Fruit fly (Drosophila melanogaster) whole organism, wandering third instar larva: ENCODE measurements around the gene ND-51.

ENCODE experiments used
- Abd-B ChIP-seq: fragments of >200 bp; optimal IDR thresholded peaks from 2 replicates; lab custom pipeline; 2017; ENCODE audit warnings: missing biosample characterization, missing genetic modification characterization
- CG32264 ChIP-seq: fragments of 200-800 bp; sonication (Bioruptor generic); optimal IDR thresholded peaks from 2 replicates; lab custom pipeline; 2016; ENCODE audit warnings: missing biosample characterization, missing genetic modification characterization
- CG9705 ChIP-seq: fragments of 200-800 bp; sonication (Bioruptor generic); optimal IDR thresholded peaks from 2 replicates; lab custom pipeline; 2018; ENCODE audit warnings: missing biosample characterization, mild to moderate bottlenecking, missing genetic modification characterization
- CrebA ChIP-seq: fragments of 200-800 bp; sonication (Bioruptor generic); optimal IDR thresholded peaks from 2 replicates; lab custom pipeline; 2016; ENCODE audit warnings: missing biosample characterization, mild to moderate bottlenecking, missing genetic modification characterization, borderline replicate concordance
- Dfd ChIP-seq: fragments of >200 bp; optimal IDR thresholded peaks from 2 replicates; lab custom pipeline; 2017; ENCODE audit warnings: missing biosample characterization, missing genetic modification characterization
- Dif ChIP-seq: fragments of 200-275, 200-300 bp; sonication (Bioruptor generic); optimal IDR thresholded peaks from 2 replicates; lab custom pipeline; 2018; ENCODE audit warnings: missing biosample characterization, missing genetic modification characterization; ENCODE audit not compliant: partially characterized antibody
- GATAd ChIP-seq: sonication (Bioruptor generic); optimal IDR thresholded peaks from 2 replicates; lab custom pipeline; 2016; ENCODE audit warnings: missing biosample characterization, missing genetic modification characterization
- HLH106 ChIP-seq: fragments of 200-800 bp; optimal IDR thresholded peaks from 3 replicates; lab custom pipeline; 2019; ENCODE audit warnings: missing biosample characterization, mild to moderate bottlenecking, missing genetic modification characterization, moderate library complexity
- Hnf4 ChIP-seq: fragments of 200-800 bp; sonication (Bioruptor generic); optimal IDR thresholded peaks from 2 replicates; lab custom pipeline; 2016; ENCODE audit warnings: missing biosample characterization, mild to moderate bottlenecking, missing genetic modification characterization
- Hr78 ChIP-seq: fragments of >200 bp; optimal IDR thresholded peaks from 2 replicates; lab custom pipeline; 2017; ENCODE audit warnings: missing biosample characterization, missing genetic modification characterization
- Hr83 ChIP-seq: fragments of 200-300 bp; sonication (Bioruptor generic); optimal IDR thresholded peaks from 2 replicates; lab custom pipeline; 2016; ENCODE audit warnings: missing biosample characterization, mild to moderate bottlenecking, missing genetic modification characterization, moderate library complexity; ENCODE audit not compliant: poor library complexity, severe bottlenecking
- Jra ChIP-seq: sonication (Bioruptor generic); optimal IDR thresholded peaks from 2 replicates; lab custom pipeline; 2016; ENCODE audit warnings: missing biosample characterization, missing genetic modification characterization
- Mio ChIP-seq: sonication (Bioruptor generic); optimal IDR thresholded peaks from 2 replicates; lab custom pipeline; 2016; ENCODE audit warnings: missing biosample characterization, missing genetic modification characterization
- Myc ChIP-seq: fragments of >200 bp; optimal IDR thresholded peaks from 2 replicates; lab custom pipeline; 2017
- N ChIP-seq: fragments of >200 bp; optimal IDR thresholded peaks from 2 replicates; lab custom pipeline; 2018; ENCODE audit warnings: missing biosample characterization, missing external identifiers, missing genetic modification characterization
- OdsH ChIP-seq: fragments of 200-800 bp; sonication (Bioruptor generic); optimal IDR thresholded peaks from 2 replicates; lab custom pipeline; 2016; ENCODE audit warnings: missing biosample characterization, mild to moderate bottlenecking, missing genetic modification characterization
- Rel ChIP-seq, 2 experiments: fragments of 200-800 bp; sonication (Bioruptor generic) in 1 of 2; optimal IDR thresholded peaks; 2 replicates in 1 of 2; 3 replicates in 1 of 2; lab custom pipeline; 2016 to 2019; ENCODE audit warnings: mild to moderate bottlenecking in 2 of 2, missing biosample characterization in 2 of 2, missing genetic modification characterization in 2 of 2, moderate library complexity in 1 of 2
- Sp1 ChIP-seq: fragments of 200-800 bp; sonication (Bioruptor generic); optimal IDR thresholded peaks from 3 replicates; lab custom pipeline; 2019; ENCODE audit warnings: missing biosample characterization, mild to moderate bottlenecking, missing genetic modification characterization, moderate library complexity
- Vsx2 ChIP-seq: fragments of 200-300, 225-300 bp; sonication (Bioruptor generic); optimal IDR thresholded peaks from 2 replicates; lab custom pipeline; 2018; ENCODE audit warnings: missing biosample characterization, missing genetic modification characterization; ENCODE audit not compliant: partially characterized antibody
- br ChIP-seq: fragments of 200-800 bp; sonication (Bioruptor generic); optimal IDR thresholded peaks from 2 replicates; lab custom pipeline; 2016; ENCODE audit warnings: missing biosample characterization, missing genetic modification characterization
- brk ChIP-seq: fragments of 200-800 bp; sonication (Bioruptor generic); optimal IDR thresholded peaks from 2 replicates; lab custom pipeline; 2016; ENCODE audit warnings: missing biosample characterization, mild to moderate bottlenecking, missing genetic modification characterization
- dl ChIP-seq, 2 experiments: fragments of 175-275, 200-275 bp in 1 of 2; fragments of 200-275 bp in 1 of 2; sonication (Bioruptor generic); optimal IDR thresholded peaks; lab custom pipeline; 2018; ENCODE audit warnings: mild to moderate bottlenecking in 2 of 2, missing biosample characterization in 2 of 2, missing genetic modification characterization in 2 of 2, moderate library complexity in 2 of 2; ENCODE audit not compliant: partially characterized antibody in 2 of 2, insufficient read depth in 1 of 2
- dmrt93B ChIP-seq: fragments of 200-800 bp; sonication (Bioruptor generic); optimal IDR thresholded peaks from 2 replicates; lab custom pipeline; 2018; ENCODE audit warnings: missing biosample characterization, mild to moderate bottlenecking, missing genetic modification characterization
- dsf ChIP-seq: sonication (Bioruptor generic); optimal IDR thresholded peaks from 2 replicates; lab custom pipeline; 2016; ENCODE audit warnings: missing biosample characterization, missing genetic modification characterization, borderline replicate concordance
- foxo ChIP-seq, 2 experiments: fragments of 200-800 bp; sonication (Bioruptor generic); optimal IDR thresholded peaks; 2 replicates in 1 of 2; 3 replicates in 1 of 2; lab custom pipeline; 2016 to 2017; ENCODE audit warnings: missing biosample characterization in 2 of 2, missing genetic modification characterization in 2 of 2
- fru ChIP-seq: fragments of 200-800 bp; sonication (Bioruptor generic); optimal IDR thresholded peaks from 3 replicates; lab custom pipeline; 2016; ENCODE audit warnings: missing biosample characterization, mild to moderate bottlenecking, missing genetic modification characterization
- h ChIP-seq: fragments of 200-800 bp; sonication (Bioruptor generic); optimal IDR thresholded peaks from 3 replicates; lab custom pipeline; 2016; ENCODE audit warnings: missing biosample characterization, mild to moderate bottlenecking, missing genetic modification characterization
- jim ChIP-seq: fragments of 175-275, 200-325 bp; sonication (Bioruptor generic); optimal IDR thresholded peaks from 2 replicates; lab custom pipeline; 2016; ENCODE audit warnings: missing biosample characterization, mild to moderate bottlenecking, missing genetic modification characterization
- lola ChIP-seq: fragments of >200 bp; optimal IDR thresholded peaks from 2 replicates; lab custom pipeline; 2017; ENCODE audit warnings: missing biosample characterization, missing genetic modification characterization
- pan ChIP-seq: fragments of >200 bp; optimal IDR thresholded peaks from 2 replicates; lab custom pipeline; 2017
- psq ChIP-seq: fragments of 200-800 bp; sonication (Bioruptor generic); optimal IDR thresholded peaks from 3 replicates; lab custom pipeline; 2017; ENCODE audit warnings: missing biosample characterization, mild to moderate bottlenecking, missing genetic modification characterization, moderate library complexity
- rgr ChIP-seq: fragments of 200-800 bp; sonication (Bioruptor generic); optimal IDR thresholded peaks from 3 replicates; lab custom pipeline; 2016; ENCODE audit warnings: missing biosample characterization, mild to moderate bottlenecking, missing genetic modification characterization
- sage ChIP-seq: fragments of 200-800 bp; sonication (Bioruptor generic); optimal IDR thresholded peaks from 2 replicates; lab custom pipeline; 2016; ENCODE audit warnings: missing biosample characterization, mild to moderate bottlenecking, missing genetic modification characterization
- sv ChIP-seq: fragments of 200-800 bp; sonication (Bioruptor generic); optimal IDR thresholded peaks from 3 replicates; lab custom pipeline; 2016; ENCODE audit warnings: missing biosample characterization, missing genetic modification characterization
- tai ChIP-seq: sonication (Bioruptor generic); optimal IDR thresholded peaks from 2 replicates; lab custom pipeline; 2016; ENCODE audit warnings: missing biosample characterization, missing genetic modification characterization
- usp ChIP-seq: fragments of >200 bp; optimal IDR thresholded peaks from 2 replicates; lab custom pipeline; 2017; ENCODE audit warnings: missing biosample characterization, missing genetic modification characterization

ND-51 gene

dm6 chr2L:6070656-6071231 is 8.2 kb upstream of the ND-51 start, which contains the start of the genes CG9154 and Kr-h2:
Gene CG9154 (minus strand): TSS chr2L:6070686.
Gene Kr-h2 (plus strand): TSS chr2L:6070990.
- TF ChIP-seq Rel (GFP tag; optimal IDR thresholded peaks at IDR 0.05; lab: Kevin White, UChicago) (no peak), Rel (tag; optimal IDR thresholded peaks at IDR 0.05; lab: Kevin White, UChicago) (peak; percentile 57), Dif (GFP tag; lab: Kevin White, UChicago) (no peak), HLH106 (tag; lab: Kevin White, UChicago) (peak; percentile 70), Hnf4 (GFP tag; lab: Kevin White, UChicago) (peak; percentile 5), Jra (peak; percentile 11), Sp1 (GFP tag; lab: Kevin White, UChicago) (peak; percentile 59), rgr (GFP tag; lab: Kevin White, UChicago) (peak; percentile 12), h (GFP tag; lab: Kevin White, UChicago) (peak; percentile 28), CG9705 (peak; percentile 24), Myc (lab: Kevin White, UChicago) (peak; percentile 49), CG32264 (GFP tag; lab: Kevin White, UChicago) (no peak), fru (GFP tag; lab: Kevin White, UChicago) (peak; percentile 49), psq (GFP tag; lab: Kevin White, UChicago) (peak; percentile 35), sv (GFP tag; lab: Kevin White, UChicago) (peak; percentile 4), sage (GFP tag; lab: Kevin White, UChicago) (no peak), Mio (no peak), br (GFP tag; lab: Kevin White, UChicago) (peak; percentile 37), dsf (GFP tag; lab: Kevin White, UChicago) (peak; percentile 22), GATAd (GFP tag; lab: Kevin White, UChicago) (no peak), usp (GFP tag; lab: Kevin White, UChicago) (no peak), jim (no peak), Hr83 (no peak), foxo (GFP tag; optimal IDR thresholded peaks at IDR 0.05; lab: Kevin White, UChicago) (peak in 1 of 2 experiments; percentile 36), Abd-B (GFP tag; lab: Kevin White, UChicago) (no peak), Vsx2 (GFP tag; lab: Kevin White, UChicago) (no peak)

DNA sequence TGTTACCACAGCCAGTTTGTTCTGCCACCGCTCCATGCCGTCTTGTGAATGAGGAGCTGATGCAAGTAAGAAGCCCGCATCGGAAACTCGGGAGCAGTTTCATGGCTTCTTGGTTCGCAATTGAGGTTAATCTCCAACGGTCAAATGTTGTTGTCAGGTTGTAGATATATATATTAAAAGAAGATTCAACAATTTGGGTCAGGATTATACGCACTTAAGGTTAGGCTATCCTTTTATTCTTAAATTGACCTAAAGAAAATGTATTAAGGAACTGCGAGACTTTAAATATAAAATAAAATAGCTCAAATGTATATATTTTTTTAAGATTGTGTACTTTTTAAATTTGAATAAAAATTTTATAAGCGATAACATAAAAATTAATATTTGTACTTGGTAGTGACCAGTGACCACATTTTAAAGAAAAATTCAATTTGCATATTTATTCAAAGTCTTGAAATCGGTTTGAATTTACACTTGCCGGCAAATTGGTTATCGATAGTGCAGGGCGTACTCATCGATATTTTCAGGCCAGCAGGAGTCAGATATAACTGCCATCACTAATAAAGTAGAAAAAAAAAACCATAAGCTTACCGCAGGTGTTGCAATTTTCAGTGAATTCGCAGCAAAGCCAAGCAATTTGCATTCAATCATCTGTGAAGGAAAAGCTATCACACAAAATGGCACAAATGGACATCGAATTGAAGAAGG is 6.1 kb upstream of the ND-51 start, which contains the start of the genes CG9150 and Pfdn1:
Gene CG9150 (minus strand): TSS at position 51 of the 708 bp plus-strand sequence.
Gene Pfdn1 (plus strand): TSS at position 536 of the 708 bp plus-strand sequence.
- TF ChIP-seq GATAd (GFP tag; lab: Kevin White, UChicago) (no peak), N (GFP tag; lab: Kevin White, UChicago) (no peak), Hnf4 (GFP tag; lab: Kevin White, UChicago) (peak; percentile 33), h (GFP tag; lab: Kevin White, UChicago) (peak; percentile 11), Sp1 (GFP tag; lab: Kevin White, UChicago) (no peak), CG32264 (GFP tag; lab: Kevin White, UChicago) (no peak), brk (GFP tag; lab: Kevin White, UChicago) (no peak), jim (no peak), Hr83 (peak; percentile 71), br (GFP tag; lab: Kevin White, UChicago) (no peak), Dif (GFP tag; lab: Kevin White, UChicago) (no peak)
- TF ChIP-seq, all 38 proteins: peak for 3

- TF ChIP-seq sv (GFP tag; lab: Kevin White, UChicago) = peak; percentile 100
- TF ChIP-seq GATAd (GFP tag; lab: Kevin White, UChicago) = peak; percentile 96
- TF ChIP-seq Hr83 = peak; percentile 98
- peak; percentile 96 for TF ChIP-seq CG9705
- peak; percentile 100 for TF ChIP-seq Sp1 (GFP tag; lab: Kevin White, UChicago)
- peak; percentile 74 for TF ChIP-seq jim
- peak; percentile 99 for TF ChIP-seq fru (GFP tag; lab: Kevin White, UChicago)
- TF ChIP-seq tai = no peak
- no peak for TF ChIP-seq Dif (GFP tag; lab: Kevin White, UChicago)
- TF ChIP-seq dl (GFP tag; optimal IDR thresholded peaks at IDR 0.05; lab: Kevin White, UChicago; ENCODE audit: insufficient read depth in 1 of 2, partially characterized antibody in 2 of 2) = no peak
- peak; percentile 99 for TF ChIP-seq sage (GFP tag; lab: Kevin White, UChicago)
- peak; percentile 99 for TF ChIP-seq psq (GFP tag; lab: Kevin White, UChicago)
- TF ChIP-seq Myc (lab: Kevin White, UChicago) = no peak
- no peak for TF ChIP-seq pan
- no peak for TF ChIP-seq Dfd
- peak; percentile 100 for TF ChIP-seq rgr (GFP tag; lab: Kevin White, UChicago)
- TF ChIP-seq Hr78 = no peak
- TF ChIP-seq brk (GFP tag; lab: Kevin White, UChicago) = no peak
- TF ChIP-seq Vsx2 (GFP tag; lab: Kevin White, UChicago) = no peak
- TF ChIP-seq dsf (GFP tag; lab: Kevin White, UChicago) = peak; percentile 97
- no peak for TF ChIP-seq lola (GFP tag; lab: Kevin White, UChicago)
- TF ChIP-seq Hnf4 (GFP tag; lab: Kevin White, UChicago) = peak; percentile 100
- TF ChIP-seq N (GFP tag; lab: Kevin White, UChicago) = no peak
- no peak for TF ChIP-seq Abd-B (GFP tag; lab: Kevin White, UChicago)
- peak; percentile 99 for TF ChIP-seq Rel (GFP tag; optimal IDR thresholded peaks at IDR 0.05; lab: Kevin White, UChicago)
- TF ChIP-seq Rel (tag; optimal IDR thresholded peaks at IDR 0.05; lab: Kevin White, UChicago) = peak; percentile 94
- peak; percentile 95 for TF ChIP-seq Mio
- TF ChIP-seq CrebA = no peak
- no peak for TF ChIP-seq usp (GFP tag; lab: Kevin White, UChicago)
- peak; percentile 100 for TF ChIP-seq HLH106 (tag; lab: Kevin White, UChicago)
- peak; percentile 100 for TF ChIP-seq CG32264 (GFP tag; lab: Kevin White, UChicago)
- peak; percentile 100 for TF ChIP-seq OdsH (GFP tag; lab: Kevin White, UChicago)
- TF ChIP-seq dmrt93B (GFP tag; lab: Kevin White, UChicago) = peak; percentile 99
- peak; percentile 99 to 100 for TF ChIP-seq foxo (GFP tag; optimal IDR thresholded peaks at IDR 0.05; lab: Kevin White, UChicago)
- peak; percentile 98 for TF ChIP-seq Jra
Measured at dm6 chr2L:6065823-6066222, 3.3 kb upstream of the ND-51 start, which contains the start of the genes Fbw5 and CG9147. Gene Fbw5 (minus strand): TSS chr2L:6065953. Gene CG9147 (plus strand): TSS chr2L:6065997.
